Worm (Caenorhabditis elegans): Measurements from ENCODE around the gene ttr-23.

- TF ChIP-seq ceh-88 (GFP tag; IDR thresholded peaks at IDR 0.05) (no peak), alr-1 (tag; optimal IDR thresholded peaks at IDR 0.05; ENCODE audit: borderline replicate concordance) (no peak), nhr-12 (tag; optimal IDR thresholded peaks at IDR 0.05) (no peak), ceh-82 (tag; optimal IDR thresholded peaks at IDR 0.05) (no peak), skn-1 (tag; optimal IDR thresholded peaks at IDR 0.05) (no peak), jun-1 (tag; optimal IDR thresholded peaks at IDR 0.05) (no peak), lin-13 (GFP tag; optimal IDR thresholded peaks at IDR 0.05) (no peak), fkh-4 (tag; optimal IDR thresholded peaks at IDR 0.05; ENCODE audit: borderline replicate concordance) (no peak), nhr-237 (tag; optimal IDR thresholded peaks at IDR 0.05) (no peak), aly-2 (tag; optimal IDR thresholded peaks at IDR 0.05) (no peak)
Observed at ce11 chrV:10597234-10597633, 7.6 kb upstream of the ttr-23 start, which contains the start of gene T21C9.13.
